Fruit fly (Drosophila melanogaster): ENCODE measurements around the gene dgt4.

dgt4 gene

DNA sequence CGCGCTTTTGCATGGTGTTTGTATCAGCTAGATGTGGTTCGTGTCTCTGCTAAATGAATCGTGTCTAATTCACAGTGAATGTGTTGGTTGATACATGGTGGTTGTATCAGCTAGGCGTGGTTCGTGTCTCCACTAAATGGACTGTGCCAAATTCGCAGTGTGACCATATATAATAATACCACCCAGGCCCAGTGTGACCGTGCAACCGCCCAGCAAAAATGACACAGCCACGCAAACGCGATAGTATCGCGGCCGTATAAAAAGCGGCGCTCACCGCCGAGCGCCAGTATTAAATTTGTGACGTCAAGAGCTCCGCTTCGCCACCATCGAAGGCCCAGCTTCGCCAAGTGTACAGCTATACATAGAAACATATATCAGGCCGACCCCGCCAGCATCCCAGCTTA lies 7.7 kb upstream of the dgt4 start, which contains the start of gene cib (continued):
- peak; percentile 28; the same call in 1 of the 3 replicates for TF ChIP-seq CG34422 (GFP tag; IDR thresholded peaks at IDR 0.05)
- TF ChIP-seq ewg (GFP tag; optimal IDR thresholded peaks at IDR 0.05): no peak
- no peak for TF ChIP-seq H15 (GFP tag; IDR thresholded peaks at IDR 0.05)
- no peak for TF ChIP-seq BtbVII (GFP tag; optimal IDR thresholded peaks at IDR 0.05)
- TF ChIP-seq CG12236 (GFP tag; optimal IDR thresholded peaks at IDR 0.05): peak; percentile 29
- TF ChIP-seq Rx (GFP tag; IDR thresholded peaks at IDR 0.05): no peak
- peak; percentile 47; the same call in 1 of the 2 replicates for TF ChIP-seq ranshi (GFP tag; IDR thresholded peaks at IDR 0.05)
- TF ChIP-seq Trl (optimal IDR thresholded peaks at IDR 0.05): no peak
- peak; percentile 47 for TF ChIP-seq Trl (GFP tag; optimal IDR thresholded peaks at IDR 0.05)
- TF ChIP-seq TFAM (GFP tag; optimal IDR thresholded peaks at IDR 0.05): no peak
- TF ChIP-seq CkIIα-i1 (GFP tag; IDR thresholded peaks at IDR 0.05): no peak

DNA sequence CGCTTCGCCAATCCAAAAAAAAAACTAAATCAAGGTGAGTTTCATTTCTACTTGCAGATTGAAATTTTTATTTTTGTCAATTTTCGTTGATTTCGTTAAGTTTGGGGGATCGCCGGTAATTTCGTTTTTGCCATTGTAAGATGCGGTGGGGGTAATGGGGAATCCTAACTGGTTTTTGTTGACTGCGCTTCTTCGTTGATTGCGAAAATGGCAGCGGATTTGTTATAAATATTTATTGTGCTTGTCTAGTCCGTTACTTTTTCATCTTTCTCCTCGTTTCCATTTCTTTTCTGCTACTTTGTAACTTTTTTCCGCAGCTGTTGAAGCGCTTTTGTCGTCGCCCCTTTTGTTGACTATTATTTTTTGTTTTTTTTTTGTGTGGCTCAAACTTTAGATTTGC lies 7.3 kb upstream of the dgt4 start:
- TF ChIP-seq CrebB (tag; optimal IDR thresholded peaks at IDR 0.05) (no peak), gt (GFP tag; IDR thresholded peaks at IDR 0.05) (no peak), CG6765 (GFP tag; optimal IDR thresholded peaks at IDR 0.05) (no peak), phol (tag; optimal IDR thresholded peaks at IDR 0.05) (no peak), BtbVII (GFP tag; optimal IDR thresholded peaks at IDR 0.05) (peak; percentile 5), btn (GFP tag; optimal IDR thresholded peaks at IDR 0.05) (no peak), CG3995 (GFP tag; optimal IDR thresholded peaks at IDR 0.05) (no peak), chif (GFP tag; optimal IDR thresholded peaks at IDR 0.05) (no peak), fd3F (GFP tag; optimal IDR thresholded peaks at IDR 0.05) (no peak), salm (tag; optimal IDR thresholded peaks at IDR 0.05) (no peak), dati (GFP tag; IDR thresholded peaks at IDR 0.05) (0 out of 2 replicates have a peak, but pooled peaks have one; percentile 17), CG12155 (GFP tag; optimal IDR thresholded peaks at IDR 0.05) (no peak), Dbx (GFP tag; IDR thresholded peaks at IDR 0.05) (0 out of 3 replicates have a peak, but pooled peaks have one; percentile 3), nerfin-2 (GFP tag; IDR thresholded peaks at IDR 0.05; ENCODE audit: partially characterized antibody) (no peak), mld (GFP tag; IDR thresholded peaks at IDR 0.05; ENCODE audit: partially characterized antibody) (peak; percentile 4; the same call in 1 of the 3 replicates), CG4820 (GFP tag; optimal IDR thresholded peaks at IDR 0.05) (no peak), Sox100B (GFP tag; optimal IDR thresholded peaks at IDR 0.05) (no peak), CG13123 (GFP tag; optimal IDR thresholded peaks at IDR 0.05) (no peak), CG11085 (GFP tag; IDR thresholded peaks at IDR 0.05) (no peak), HLH3B (GFP tag; IDR thresholded peaks at IDR 0.05) (no peak), sqz (GFP tag; optimal IDR thresholded peaks at IDR 0.05) (peak; percentile 73), CG12769 (tag; optimal IDR thresholded peaks at IDR 0.05) (no peak), CG30020 (tag; optimal IDR thresholded peaks at IDR 0.05) (no peak), CG1792 (GFP tag; optimal IDR thresholded peaks at IDR 0.05) (no peak), ken (GFP tag; IDR thresholded peaks at IDR 0.05) (no peak), wdn (GFP tag; IDR thresholded peaks at IDR 0.05) (no peak), Doc2 (GFP tag; IDR thresholded peaks at IDR 0.05) (no peak), CG7372 (GFP tag; IDR thresholded peaks at IDR 0.05) (no peak), vfl (GFP tag; optimal IDR thresholded peaks at IDR 0.05) (no peak), shn (GFP tag; optimal IDR thresholded peaks at IDR 0.05) (no peak), Six4 (GFP tag; optimal IDR thresholded peaks at IDR 0.05) (no peak), Dfd (GFP tag; optimal IDR thresholded peaks at IDR 0.05) (no peak), Stat92E (GFP tag; optimal IDR thresholded peaks at IDR 0.05) (peak in 1 of 3 experiments; percentile 12), CG1233 (GFP tag; optimal IDR thresholded peaks at IDR 0.05) (no peak), bsh (GFP tag; optimal IDR thresholded peaks at IDR 0.05) (no peak), ems (GFP tag; optimal IDR thresholded peaks at IDR 0.05) (no peak), CG17361 (GFP tag; IDR thresholded peaks at IDR 0.05) (0 out of 3 replicates have a peak, but pooled peaks have one; percentile 0), CG13287 (GFP tag; IDR thresholded peaks at IDR 0.05; ENCODE audit: partially characterized antibody) (0 out of 2 replicates have a peak, but pooled peaks have one; percentile 1), hb (GFP tag; IDR thresholded peaks at IDR 0.05; ENCODE audit: partially characterized antibody) (0 out of 3 replicates have a peak, but pooled peaks have one; percentile 5), CG10959 (GFP tag; IDR thresholded peaks at IDR 0.05) (no peak), ssp (GFP tag; IDR thresholded peaks at IDR 0.05) (no peak)

All from whole organism, embryonic.